Fruit fly (Drosophila melanogaster): ENCODE results near the gene GIIIspla2.
A peak's percentile ranks its signal among the peaks of the same experiment; 100 is the strongest.

Gene GIIIspla2

dm6 chrX:8141353-8142066 lies 15.9 kb upstream of the GIIIspla2 start:
- no peak for TF ChIP-seq Blimp-1 (GFP tag; optimal IDR thresholded peaks at IDR 0.05)
- TF ChIP-seq CG31627 (GFP tag; optimal IDR thresholded peaks at IDR 0.05), result no peak
- no peak for TF ChIP-seq OdsH (GFP tag; optimal IDR thresholded peaks at IDR 0.05)
- no peak for TF ChIP-seq Hr4 (GFP tag; optimal IDR thresholded peaks at IDR 0.05)
- TF ChIP-seq fd59A (GFP tag; optimal IDR thresholded peaks at IDR 0.05), result no peak
- peak; percentile 12 for TF ChIP-seq CG32006 (GFP tag; optimal IDR thresholded peaks at IDR 0.05)
- peak; percentile 57 for TF ChIP-seq eg (GFP tag; IDR thresholded peaks at IDR 0.05)
- TF ChIP-seq net (GFP tag; optimal IDR thresholded peaks at IDR 0.05), result peak; percentile 47
- peak; percentile 68 for TF ChIP-seq Eip78C (GFP tag)
- peak; percentile 3 for TF ChIP-seq CG3032 (tag; optimal IDR thresholded peaks at IDR 0.05)
- TF ChIP-seq CG4318 (GFP tag; optimal IDR thresholded peaks at IDR 0.05), result no peak
- no peak for TF ChIP-seq Ets21C (GFP tag; optimal IDR thresholded peaks at IDR 0.05)
- TF ChIP-seq CG6854 (GFP tag; optimal IDR thresholded peaks at IDR 0.05), result peak; percentile 38
- no peak for TF ChIP-seq CG16779 (tag; optimal IDR thresholded peaks at IDR 0.05)
- TF ChIP-seq Gug (GFP tag; IDR thresholded peaks at IDR 0.05), result no peak
- no peak for TF ChIP-seq CG9139 (GFP tag; optimal IDR thresholded peaks at IDR 0.05)
- TF ChIP-seq CG7368 (GFP tag; optimal IDR thresholded peaks at IDR 0.05), result peak; percentile 19
- no peak for TF ChIP-seq fkh (GFP tag; optimal IDR thresholded peaks at IDR 0.05)
- TF ChIP-seq Met (GFP tag; optimal IDR thresholded peaks at IDR 0.05), result peak; percentile 24
- TF ChIP-seq CG6792 (GFP tag; optimal IDR thresholded peaks at IDR 0.05), result peak; percentile 20
- peak; percentile 47 for TF ChIP-seq CG6808 (GFP tag; optimal IDR thresholded peaks at IDR 0.05)
- TF ChIP-seq CG8119 (GFP tag; IDR thresholded peaks at IDR 0.05), result 0 out of 3 replicates have a peak, but pooled peaks have one; percentile 41
- TF ChIP-seq CG6276 (GFP tag; optimal IDR thresholded peaks at IDR 0.05), result no peak
- TF ChIP-seq Eip93F (GFP tag; optimal IDR thresholded peaks at IDR 0.05), result peak; percentile 0
- TF ChIP-seq CG3919 (GFP tag; optimal IDR thresholded peaks at IDR 0.05), result peak; percentile 17
- peak; percentile 21 for TF ChIP-seq Hr39 (GFP tag; optimal IDR thresholded peaks at IDR 0.05)
- TF ChIP-seq pdm3 (GFP tag; optimal IDR thresholded peaks at IDR 0.05), result peak; percentile 8
- no peak for TF ChIP-seq Hr38 (GFP tag; optimal IDR thresholded peaks at IDR 0.05)
- peak; percentile 83 for TF ChIP-seq svp (GFP tag)
- no peak for TF ChIP-seq CG10669 (GFP tag; optimal IDR thresholded peaks at IDR 0.05)
- TF ChIP-seq dac (GFP tag; optimal IDR thresholded peaks at IDR 0.05), result no peak
- peak; percentile 17 for TF ChIP-seq CG8632 (GFP tag; optimal IDR thresholded peaks at IDR 0.05)
- no peak for TF ChIP-seq fd85E (GFP tag; optimal IDR thresholded peaks at IDR 0.05)
- TF ChIP-seq CG11294 (GFP tag; IDR thresholded peaks at IDR 0.05), result no peak
- TF ChIP-seq CG6163 (GFP tag; IDR thresholded peaks at IDR 0.05), result peak; percentile 57; the same call in 1 of the 3 replicates
- TF ChIP-seq ss (GFP tag; optimal IDR thresholded peaks at IDR 0.05), result peak; percentile 52 to 70
- TF ChIP-seq achi (GFP tag; optimal IDR thresholded peaks at IDR 0.05), result no peak
- TF ChIP-seq CG1621 (tag; optimal IDR thresholded peaks at IDR 0.05), result peak; percentile 85
- no peak for TF ChIP-seq CG11902 (GFP tag; optimal IDR thresholded peaks at IDR 0.05)
- TF ChIP-seq CG34406 (GFP tag; optimal IDR thresholded peaks at IDR 0.05), result peak; percentile 6
- TF ChIP-seq salr (GFP tag; optimal IDR thresholded peaks at IDR 0.05), result peak in 1 of 2 experiments; percentile 9
- TF ChIP-seq Ets96B (tag; optimal IDR thresholded peaks at IDR 0.05), result peak; percentile 28
- peak; percentile 30 for TF ChIP-seq topi (GFP tag; optimal IDR thresholded peaks at IDR 0.05)
- no peak for TF ChIP-seq lz (GFP tag; optimal IDR thresholded peaks at IDR 0.05)
- TF ChIP-seq Sox102F (GFP tag; optimal IDR thresholded peaks at IDR 0.05), result no peak
- TF ChIP-seq esn (GFP tag; optimal IDR thresholded peaks at IDR 0.05), result peak; percentile 47
- TF ChIP-seq CG8319 (GFP tag; optimal IDR thresholded peaks at IDR 0.05), result no peak
- TF ChIP-seq Smox (GFP tag; optimal IDR thresholded peaks at IDR 0.05), result no peak
- TF ChIP-seq Sox14 (GFP tag; optimal IDR thresholded peaks at IDR 0.05), result no peak
- TF ChIP-seq Lpt (GFP tag; optimal IDR thresholded peaks at IDR 0.05), result no peak
- TF ChIP-seq Eip75B (GFP tag; optimal IDR thresholded peaks at IDR 0.05), result peak; percentile 38

All from whole organism, prepupa.